Fruit fly (Drosophila melanogaster) whole organism, embryonic: ENCODE data around the gene CG17154.
A peak's percentile ranks its signal among the peaks of the same experiment; 100 is the strongest.

Source experiments
- Atf-2 ChIP-seq: fragments of 200-800 bp; sonication (Bioruptor generic); optimal IDR thresholded peaks from 2 replicates; lab custom pipeline; 2016; ENCODE audit warnings: missing biosample characterization, missing genetic modification characterization
- Bdp1 ChIP-seq: fragments of 200-800 bp; sonication (Bioruptor generic); optimal IDR thresholded peaks from 3 replicates; lab custom pipeline; 2016; ENCODE audit warnings: missing biosample characterization, missing genetic modification characterization
- BtbVII ChIP-seq: fragments of 200-800 bp; sonication (Bioruptor generic); optimal IDR thresholded peaks from 3 replicates; lab custom pipeline; 2017; ENCODE audit warnings: missing biosample characterization, mild to moderate bottlenecking, missing genetic modification characterization
- CG10267 ChIP-seq: fragments of 200-800 bp; sonication (Bioruptor generic); optimal IDR thresholded peaks from 2 replicates; lab custom pipeline; 2018; ENCODE audit warnings: missing biosample characterization, mild to moderate bottlenecking, missing genetic modification characterization, moderate library complexity
- CG11456 ChIP-seq: fragments of 200-800 bp; sonication (Bioruptor generic); IDR thresholded peaks from 3 replicates; pipeline ENCODE4 v1.3.6; 2022; ENCODE audit warnings: missing biosample characterization, missing genetic modification characterization
- CG12942 ChIP-seq: fragments of 200-800 bp; sonication (Bioruptor generic); optimal IDR thresholded peaks from 3 replicates; lab custom pipeline; 2016; ENCODE audit warnings: missing biosample characterization, missing genetic modification characterization
- CG13424 ChIP-seq: fragments of 200-800 bp; sonication (Bioruptor generic); optimal IDR thresholded peaks from 2 replicates; lab custom pipeline; 2019; ENCODE audit warnings: missing biosample characterization, mild to moderate bottlenecking, missing genetic modification characterization, moderate library complexity
- CG13624 ChIP-seq: fragments of 200-800 bp; sonication (Bioruptor generic); optimal IDR thresholded peaks from 2 replicates; lab custom pipeline; 2016; ENCODE audit warnings: missing biosample characterization, missing genetic modification characterization
- CG1603 ChIP-seq: fragments of 200-800 bp; sonication (Bioruptor generic); optimal IDR thresholded peaks from 2 replicates; lab custom pipeline; 2019; ENCODE audit warnings: missing biosample characterization, mild to moderate bottlenecking, missing genetic modification characterization, moderate library complexity
- CG16813 ChIP-seq: fragments of 200-800 bp; sonication (Bioruptor generic); IDR thresholded peaks from 3 replicates; pipeline ENCODE4 v1.3.6; 2022; ENCODE audit warnings: missing biosample characterization, missing genetic modification characterization; ENCODE audit not compliant: partially characterized antibody
- CG17568 ChIP-seq: fragments of 200-800 bp; sonication (Bioruptor generic); optimal IDR thresholded peaks from 2 replicates; lab custom pipeline; 2018; ENCODE audit warnings: missing biosample characterization, mild to moderate bottlenecking, missing genetic modification characterization, moderate library complexity
- CG31224 ChIP-seq: fragments of 200-800 bp; sonication (Bioruptor generic); IDR thresholded peaks from 2 replicates; pipeline ENCODE4 v1.3.6; 2022; ENCODE audit warnings: missing biosample characterization, missing genetic modification characterization
- CG4328 ChIP-seq: fragments of 200-800 bp; sonication (Bioruptor generic); optimal IDR thresholded peaks from 3 replicates; lab custom pipeline; 2017; ENCODE audit warnings: missing biosample characterization, missing genetic modification reagents, missing genetic modification characterization
- CG4854 ChIP-seq: fragments of 200-800 bp; sonication (Bioruptor generic); optimal IDR thresholded peaks from 2 replicates; lab custom pipeline; 2016; ENCODE audit warnings: missing biosample characterization, missing genetic modification characterization, inconsistent platforms
- CG6813 ChIP-seq: fragments of 200-800 bp; sonication (Bioruptor generic); optimal IDR thresholded peaks from 2 replicates; lab custom pipeline; 2017; ENCODE audit warnings: missing biosample characterization, missing genetic modification characterization, mild to moderate bottlenecking, moderate library complexity, missing genetic modification reagents
- CG7745 ChIP-seq: fragments of 200-800 bp; sonication (Bioruptor generic); optimal IDR thresholded peaks from 2 replicates; lab custom pipeline; 2018; ENCODE audit warnings: missing biosample characterization, mild to moderate bottlenecking, missing genetic modification characterization, moderate library complexity
- CG7839 ChIP-seq: fragments of 200-800 bp; sonication (Bioruptor generic); optimal IDR thresholded peaks from 3 replicates; lab custom pipeline; 2018; ENCODE audit warnings: missing biosample characterization, mild to moderate bottlenecking, missing genetic modification characterization, moderate library complexity
- CG8924 ChIP-seq: fragments of 200-800 bp; optimal IDR thresholded peaks from 3 replicates; lab custom pipeline; 2019; ENCODE audit warnings: missing biosample characterization, mild to moderate bottlenecking, missing genetic modification characterization, moderate library complexity
- D19A ChIP-seq: fragments of 200-800 bp; optimal IDR thresholded peaks from 3 replicates; lab custom pipeline; 2019; ENCODE audit warnings: missing biosample characterization, mild to moderate bottlenecking, missing genetic modification characterization, moderate library complexity
- Doc2 ChIP-seq: fragments of 200-800 bp; sonication (Bioruptor generic); IDR thresholded peaks from 2 replicates; pipeline ENCODE4 v1.3.6; 2022; ENCODE audit warnings: missing biosample characterization, missing genetic modification characterization
- Doc3 ChIP-seq: fragments of 200-800 bp; sonication (Bioruptor generic); IDR thresholded peaks from 3 replicates; pipeline ENCODE4 v1.3.6; 2022; ENCODE audit warnings: missing biosample characterization, missing genetic modification characterization; ENCODE audit not compliant: partially characterized antibody
- E2f2 ChIP-seq: fragments of 200-800 bp; sonication (Bioruptor generic); IDR thresholded peaks from 2 replicates; pipeline ENCODE4 v1.3.6; 2022; ENCODE audit warnings: missing biosample characterization, missing genetic modification characterization
- Ets97D ChIP-seq: fragments of 200-800 bp; sonication (Bioruptor generic); optimal IDR thresholded peaks from 3 replicates; lab custom pipeline; 2016; ENCODE audit warnings: missing biosample characterization, missing genetic modification characterization
- Gug ChIP-seq: fragments of 200-800 bp; sonication (Bioruptor generic); IDR thresholded peaks from 4 replicates; pipeline ENCODE4 v1.3.6; 2022; ENCODE audit warnings: missing biosample characterization, missing genetic modification characterization
- Hey ChIP-seq: fragments of 200-800 bp; sonication (Bioruptor generic); optimal IDR thresholded peaks from 3 replicates; lab custom pipeline; 2018; ENCODE audit warnings: missing biosample characterization, mild to moderate bottlenecking, missing genetic modification characterization
- Hr51 ChIP-seq, 2 experiments: fragments of 200-800 bp; sonication (Bioruptor generic); optimal IDR thresholded peaks; 2 replicates in 1 of 2; 3 replicates in 1 of 2; lab custom pipeline; 2016 to 2018; ENCODE audit warnings: missing biosample characterization in 2 of 2, missing genetic modification characterization in 2 of 2, mild to moderate bottlenecking in 1 of 2, moderate library complexity in 1 of 2
- Lhr ChIP-seq: fragments of 200-800 bp; sonication (Bioruptor generic); optimal IDR thresholded peaks from 3 replicates; lab custom pipeline; 2017; ENCODE audit warnings: mild to moderate bottlenecking, missing biosample characterization, missing genetic modification reagents, missing genetic modification characterization
- MESR4 ChIP-seq: fragments of 200-800 bp; sonication (Bioruptor generic); optimal IDR thresholded peaks from 2 replicates; lab custom pipeline; 2018; ENCODE audit warnings: missing biosample characterization, mild to moderate bottlenecking, missing genetic modification characterization, moderate library complexity
- Oaz ChIP-seq: fragments of 200-800 bp; sonication (Bioruptor generic); IDR thresholded peaks from 2 replicates; pipeline ENCODE4 v1.3.6; 2022; ENCODE audit warnings: missing biosample characterization, missing genetic modification characterization
- Sry-β ChIP-seq: fragments of 200-800 bp; sonication (Bioruptor generic); optimal IDR thresholded peaks from 2 replicates; lab custom pipeline; 2018; ENCODE audit warnings: missing biosample characterization, mild to moderate bottlenecking, missing genetic modification characterization, moderate library complexity
- ara ChIP-seq: fragments of 200-800 bp; sonication (Bioruptor generic); IDR thresholded peaks from 2 replicates; pipeline ENCODE4 v1.3.6; 2022; ENCODE audit warnings: missing biosample characterization, missing genetic modification characterization
- corto ChIP-seq: fragments of 200-800 bp; sonication (Bioruptor generic); optimal IDR thresholded peaks from 2 replicates; lab custom pipeline; 2016; ENCODE audit warnings: missing biosample characterization, mild to moderate bottlenecking, missing genetic modification characterization, moderate library complexity
- croc ChIP-seq: fragments of 200-800 bp; sonication (Bioruptor generic); conservative IDR thresholded peaks from 3 replicates; pipeline ENCODE4 v1.3.6; 2022; ENCODE audit warnings: missing biosample characterization, missing genetic modification characterization
- crol ChIP-seq: fragments of 200-800 bp; sonication (Bioruptor generic); IDR thresholded peaks from 2 replicates; pipeline ENCODE4 v1.3.6; 2022; ENCODE audit warnings: missing biosample characterization, missing genetic modification characterization
- dati ChIP-seq: fragments of 200-800 bp; sonication (Bioruptor generic); IDR thresholded peaks from 2 replicates; pipeline ENCODE4 v1.3.6; 2022; ENCODE audit warnings: missing biosample characterization, missing genetic modification characterization
- emc ChIP-seq: fragments of 200-800 bp; sonication (Bioruptor generic); optimal IDR thresholded peaks from 2 replicates; lab custom pipeline; 2016; ENCODE audit warnings: missing biosample characterization, missing genetic modification characterization
- fd96Cb ChIP-seq: fragments of 200-800 bp; sonication (Bioruptor generic); optimal IDR thresholded peaks from 2 replicates; lab custom pipeline; 2018; ENCODE audit warnings: missing biosample characterization, mild to moderate bottlenecking, missing genetic modification characterization, moderate library complexity
- her ChIP-seq: fragments of 200-800 bp; sonication (Bioruptor generic); optimal IDR thresholded peaks from 2 replicates; lab custom pipeline; 2016; ENCODE audit warnings: missing biosample characterization, missing genetic modification characterization
- inv ChIP-seq: fragments of 200-800 bp; sonication (Bioruptor generic); IDR thresholded peaks from 2 replicates; pipeline ENCODE4 v1.3.6; 2022; ENCODE audit warnings: missing biosample characterization, missing genetic modification characterization; ENCODE audit not compliant: partially characterized antibody
- jing ChIP-seq: fragments of 200-800 bp; sonication (Bioruptor generic); optimal IDR thresholded peaks from 2 replicates; lab custom pipeline; 2018; ENCODE audit warnings: missing biosample characterization, mild to moderate bottlenecking, missing genetic modification characterization
- kah ChIP-seq: fragments of 200-800 bp; sonication (Bioruptor generic); optimal IDR thresholded peaks from 2 replicates; lab custom pipeline; 2018; ENCODE audit warnings: missing biosample characterization, mild to moderate bottlenecking, missing genetic modification characterization
- mld ChIP-seq: fragments of 200-800 bp; sonication (Bioruptor generic); IDR thresholded peaks from 3 replicates; pipeline ENCODE4 v1.3.6; 2022; ENCODE audit warnings: missing biosample characterization, missing genetic modification characterization; ENCODE audit not compliant: partially characterized antibody
- prd ChIP-seq, 3 experiments: fragments of >200 bp in 2 of 3; fragments of 200-800 bp in 1 of 3; sonication (Bioruptor generic) in 1 of 3; optimal IDR thresholded peaks in 2 of 3; IDR thresholded peaks in 1 of 3; 2 replicates in 2 of 3; 3 replicates in 1 of 3; pipeline versions ENCODE4 v1.3.6 to Lab custom; 2017 to 2022; ENCODE audit warnings: missing biosample characterization in 1 of 3, missing genetic modification characterization in 1 of 3
- run ChIP-seq: fragments of 200-800 bp; sonication (Bioruptor generic); optimal IDR thresholded peaks from 3 replicates; lab custom pipeline; 2018; ENCODE audit warnings: missing biosample characterization, mild to moderate bottlenecking, missing genetic modification characterization
- sens-2 ChIP-seq: fragments of 200-800 bp; sonication (Bioruptor generic); IDR thresholded peaks from 2 replicates; pipeline ENCODE4 v1.3.6; 2022; ENCODE audit warnings: missing biosample characterization, missing genetic modification characterization
- seq ChIP-seq: fragments of 200-800 bp; sonication (Bioruptor generic); IDR thresholded peaks from 2 replicates; pipeline ENCODE4 v1.3.6; 2022; ENCODE audit warnings: missing biosample characterization, missing genetic modification characterization
- sisA ChIP-seq: fragments of 200-800 bp; sonication (Bioruptor generic); IDR thresholded peaks from 2 replicates; pipeline ENCODE4 v1.3.6; 2022; ENCODE audit warnings: missing biosample characterization, missing genetic modification characterization
- sug ChIP-seq: fragments of 200-800 bp; optimal IDR thresholded peaks from 2 replicates; lab custom pipeline; 2019; ENCODE audit warnings: missing biosample characterization, mild to moderate bottlenecking, missing genetic modification characterization, moderate library complexity
- tna ChIP-seq: fragments of 200-800 bp; sonication (Bioruptor generic); IDR thresholded peaks from 2 replicates; pipeline ENCODE4 v1.3.6; 2022; ENCODE audit warnings: missing biosample characterization, missing genetic modification characterization; ENCODE audit not compliant: partially characterized antibody
- tup ChIP-seq: fragments of 200-800 bp; sonication (Bioruptor generic); optimal IDR thresholded peaks from 2 replicates; lab custom pipeline; 2016; ENCODE audit warnings: missing biosample characterization, mild to moderate bottlenecking, missing genetic modification characterization, moderate library complexity

CG17154 gene

dm6 chr3L:12053695-12054094 lies 34.7 kb upstream of the CG17154 start (continued):
- TF ChIP-seq Lhr (GFP tag; lab: Kevin White, UChicago) (no peak), emc (GFP tag; lab: Kevin White, UChicago) (no peak), jing (GFP tag; lab: Kevin White, UChicago) (peak; percentile 39), CG4328 (GFP tag; lab: Kevin White, UChicago) (no peak), corto (peak; percentile 91), run (tag; lab: Kevin White, UChicago) (no peak), CG11456 (GFP tag; lab: Robert Waterston, UW) (0 out of 3 replicates have a peak, but pooled peaks have one; percentile 44), Hr51 (GFP tag; optimal IDR thresholded peaks at IDR 0.05; lab: Kevin White, UChicago) (peak in 1 of 2 experiments; percentile 1), ara (GFP tag; lab: Robert Waterston, UW) (peak; percentile 72), Gug (GFP tag; lab: Robert Waterston, UW) (no peak), D19A (tag; lab: Kevin White, UChicago) (peak; percentile 67), inv (no peak), mld (GFP tag; lab: Robert Waterston, UW) (peak; percentile 40; the same call in 1 of the 3 replicates), sisA (GFP tag; lab: Robert Waterston, UW) (no peak), tup (GFP tag; lab: Kevin White, UChicago) (no peak), CG1603 (tag; lab: Kevin White, UChicago) (peak; percentile 78), CG10267 (tag; lab: Kevin White, UChicago) (peak; percentile 61), Atf-2 (GFP tag; lab: Kevin White, UChicago) (no peak), CG8924 (tag; lab: Kevin White, UChicago) (no peak), Sry-β (GFP tag; lab: Kevin White, UChicago) (no peak), crol (GFP tag; lab: Robert Waterston, UW) (0 out of 2 replicates have a peak, but pooled peaks have one; percentile 15), CG7839 (tag; lab: Kevin White, UChicago) (peak; percentile 34), Doc3 (no peak), E2f2 (GFP tag; lab: Robert Waterston, UW) (no peak; the same call in 1 of the 2 replicates), seq (no peak), Hey (no peak), tna (GFP tag; lab: Robert Waterston, UW) (no peak), Ets97D (no peak), CG6813 (GFP tag; lab: Kevin White, UChicago) (no peak), her (GFP tag; lab: Kevin White, UChicago) (peak; percentile 57), CG17568 (GFP tag; lab: Kevin White, UChicago) (no peak), kah (peak; percentile 4), CG13424 (tag; lab: Kevin White, UChicago) (no peak), dati (GFP tag; lab: Robert Waterston, UW) (no peak), BtbVII (no peak), CG31224 (no peak), fd96Cb (peak; percentile 77), Doc2 (GFP tag; lab: Robert Waterston, UW) (no peak), CG4854 (GFP tag; lab: Kevin White, UChicago) (no peak), MESR4 (GFP tag; lab: Kevin White, UChicago) (no peak), Bdp1 (no peak), croc (GFP tag; lab: Robert Waterston, UW) (no peak; the same call in 2 of the 3 replicates), Oaz (no peak), CG16813 (GFP tag; lab: Robert Waterston, UW) (no peak), sug (tag; lab: Kevin White, UChicago) (no peak), CG12942 (GFP tag; lab: Kevin White, UChicago) (no peak), prd (optimal IDR thresholded peaks at IDR 0.05; lab: Kevin White, UChicago) (no peak), prd (GFP tag; IDR thresholded peaks at IDR 0.05; lab: Robert Waterston, UW) (0 out of 3 replicates have a peak, but pooled peaks have one; percentile 40), CG7745 (tag; lab: Kevin White, UChicago) (no peak), sens-2 (GFP tag; lab: Robert Waterston, UW) (no peak), CG13624 (GFP tag; lab: Kevin White, UChicago) (no peak)
